Fruit fly (Drosophila melanogaster) whole organism: ENCODE data around the gene CG5167.

Source experiments
- CG8478 ChIP-seq: fragments of >200 bp; optimal IDR thresholded peaks from 2 replicates; lab custom pipeline; 2018; ENCODE audit warnings: inconsistent platforms
- Dll ChIP-seq: fragments of >200 bp; optimal IDR thresholded peaks from 2 replicates; lab custom pipeline; 2017
- EcR ChIP-seq, 2 experiments: fragments of >200 bp; optimal IDR thresholded peaks; 2 replicates each; lab custom pipeline; 2017; ENCODE audit warnings: missing biosample characterization in 2 of 2, missing genetic modification characterization in 2 of 2, missing genetic modification reagents in 2 of 2
- psq ChIP-seq: fragments of >200 bp; optimal IDR thresholded peaks from 2 replicates; lab custom pipeline; 2017
- usp ChIP-seq: fragments of >200 bp; optimal IDR thresholded peaks from 2 replicates; lab custom pipeline; 2017; ENCODE audit warnings: missing biosample characterization, missing genetic modification characterization, mixed read lengths

DNA sequence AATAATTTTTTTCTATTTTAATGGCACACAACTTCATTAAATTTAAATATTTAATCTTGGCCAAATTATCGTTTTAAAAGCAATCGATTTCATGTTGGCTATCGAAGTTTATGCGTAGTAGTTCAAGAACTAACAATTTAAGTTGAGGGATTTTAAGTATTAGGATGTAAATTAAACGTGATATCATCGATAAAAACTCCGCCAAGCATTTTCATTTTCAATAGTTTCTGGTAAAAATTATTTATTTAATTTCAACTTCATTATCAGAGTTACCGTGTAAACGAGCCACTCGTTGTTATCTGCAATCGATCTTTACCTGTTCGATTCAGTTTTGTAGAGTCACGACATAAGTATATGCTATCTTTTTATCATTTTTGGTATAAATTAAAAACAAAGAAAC is 3.4 kb upstream of the CG5167 start:
- no peak for TF ChIP-seq psq (lab: Kevin White, UChicago)
- no peak for TF ChIP-seq Dll (lab: Kevin White, UChicago)
- TF ChIP-seq CG8478 (lab: Kevin White, UChicago), result no peak
- no peak for TF ChIP-seq usp (GFP tag; lab: Kevin White, UChicago)
- no peak for TF ChIP-seq EcR (GFP tag; optimal IDR thresholded peaks at IDR 0.05; lab: Kevin White, UChicago)
